Fruit fly (Drosophila melanogaster) whole organism, embryonic: Measurements from ENCODE around the gene CG14105.

Source experiments
- Asciz ChIP-seq: fragments of 200-800 bp; sonication (Bioruptor generic); optimal IDR thresholded peaks from 2 replicates; lab custom pipeline; 2017; ENCODE audit warnings: missing biosample characterization, mild to moderate bottlenecking, missing genetic modification characterization, missing genetic modification reagents
- Awh ChIP-seq: fragments of 200-800 bp; sonication (Bioruptor generic); IDR thresholded peaks from 2 replicates; pipeline ENCODE4, ENCODE4 v1.3.6; 2022; ENCODE audit warnings: missing biosample characterization, missing genetic modification characterization
- CG10431 ChIP-seq: fragments of 200-800 bp; sonication (Bioruptor generic); optimal IDR thresholded peaks from 3 replicates; lab custom pipeline; 2018; ENCODE audit warnings: missing biosample characterization, mild to moderate bottlenecking, missing genetic modification characterization
- CG11456 ChIP-seq: fragments of 200-800 bp; sonication (Bioruptor generic); IDR thresholded peaks from 3 replicates; pipeline ENCODE4 v1.3.6; 2022; ENCODE audit warnings: missing biosample characterization, missing genetic modification characterization
- CG12659 ChIP-seq: fragments of 200-800 bp; sonication (Bioruptor generic); optimal IDR thresholded peaks from 3 replicates; lab custom pipeline; 2017; ENCODE audit warnings: mild to moderate bottlenecking, missing biosample characterization, missing genetic modification reagents, missing genetic modification characterization
- CG16863 ChIP-seq: fragments of 200-800 bp; sonication (Bioruptor generic); optimal IDR thresholded peaks from 3 replicates; lab custom pipeline; 2016; ENCODE audit warnings: missing biosample characterization, missing genetic modification characterization
- CG17361 ChIP-seq: fragments of 200-800 bp; sonication (Bioruptor generic); IDR thresholded peaks from 3 replicates; pipeline ENCODE4 v1.3.6; 2022; ENCODE audit warnings: missing biosample characterization, missing genetic modification characterization
- CG17568 ChIP-seq: fragments of 200-800 bp; sonication (Bioruptor generic); optimal IDR thresholded peaks from 2 replicates; lab custom pipeline; 2018; ENCODE audit warnings: missing biosample characterization, mild to moderate bottlenecking, missing genetic modification characterization, moderate library complexity
- CG2199 ChIP-seq: fragments of 200-800 bp; sonication (Bioruptor generic); IDR thresholded peaks from 3 replicates; pipeline ENCODE4 v1.3.6; 2022; ENCODE audit warnings: missing biosample characterization, missing genetic modification characterization
- CG30431 ChIP-seq: fragments of 200-800 bp; sonication (Bioruptor generic); optimal IDR thresholded peaks from 2 replicates; lab custom pipeline; 2017; ENCODE audit warnings: missing biosample characterization, missing genetic modification characterization
- CG31441 ChIP-seq: fragments of 200-800 bp; sonication (Bioruptor generic); IDR thresholded peaks from 2 replicates; pipeline ENCODE4 v1.3.6; 2022; ENCODE audit warnings: missing biosample characterization, missing genetic modification characterization
- CG3407 ChIP-seq: fragments of 200-800 bp; sonication (Bioruptor generic); optimal IDR thresholded peaks from 2 replicates; lab custom pipeline; 2018; ENCODE audit warnings: missing biosample characterization, mild to moderate bottlenecking, missing genetic modification characterization
- CG3995 ChIP-seq: fragments of 200-800 bp; sonication (Bioruptor generic); optimal IDR thresholded peaks from 3 replicates; lab custom pipeline; 2016; ENCODE audit warnings: missing biosample characterization, missing genetic modification characterization
- CG42726 ChIP-seq: fragments of 200-800 bp; sonication (Bioruptor generic); IDR thresholded peaks from 2 replicates; pipeline ENCODE4 v1.3.6; 2022; ENCODE audit warnings: missing biosample characterization, missing genetic modification characterization; ENCODE audit not compliant: partially characterized antibody
- CG4617 ChIP-seq: fragments of 200-800 bp; sonication (Bioruptor generic); optimal IDR thresholded peaks from 3 replicates; lab custom pipeline; 2016; ENCODE audit warnings: missing biosample characterization, missing genetic modification characterization, borderline replicate concordance
- CG6654 ChIP-seq: fragments of 200-800 bp; sonication (Bioruptor generic); optimal IDR thresholded peaks from 2 replicates; lab custom pipeline; 2017; ENCODE audit warnings: missing biosample characterization, mild to moderate bottlenecking, missing genetic modification characterization
- CG6854 ChIP-seq: fragments of 200-800 bp; sonication (Bioruptor generic); optimal IDR thresholded peaks from 3 replicates; lab custom pipeline; 2017; ENCODE audit warnings: missing biosample characterization, mild to moderate bottlenecking, missing genetic modification characterization
- CkIIα-i1 ChIP-seq: fragments of 200-800 bp; sonication (Bioruptor generic); IDR thresholded peaks from 2 replicates; pipeline ENCODE4 v1.3.6; 2022; ENCODE audit warnings: missing biosample characterization, missing genetic modification characterization
- Dad ChIP-seq: fragments of 200-800 bp; sonication (Bioruptor generic); optimal IDR thresholded peaks from 3 replicates; lab custom pipeline; 2016; ENCODE audit warnings: missing biosample characterization, missing genetic modification characterization
- Dip3 ChIP-seq: fragments of 200-800 bp; sonication (Bioruptor generic); optimal IDR thresholded peaks from 3 replicates; lab custom pipeline; 2016; ENCODE audit warnings: missing biosample characterization, missing genetic modification characterization
- Ets65A ChIP-seq: fragments of 200-800 bp; sonication (Bioruptor generic); peaks from one replicate; lab custom pipeline; 2016; ENCODE audit warnings: missing biosample characterization, missing genetic modification characterization
- Hmx ChIP-seq: fragments of 200-800 bp; sonication (Bioruptor generic); optimal IDR thresholded peaks from 2 replicates; lab custom pipeline; 2016; ENCODE audit warnings: missing biosample characterization, missing genetic modification characterization
- Lhr ChIP-seq: fragments of 200-800 bp; sonication (Bioruptor generic); optimal IDR thresholded peaks from 3 replicates; lab custom pipeline; 2017; ENCODE audit warnings: mild to moderate bottlenecking, missing biosample characterization, missing genetic modification reagents, missing genetic modification characterization
- Mad ChIP-seq: fragments of 200-800 bp; sonication (Bioruptor generic); optimal IDR thresholded peaks from 2 replicates; lab custom pipeline; 2016; ENCODE audit warnings: missing biosample characterization, missing genetic modification characterization
- Med ChIP-seq: fragments of 200-800 bp; sonication (Bioruptor generic); peaks from one replicate; lab custom pipeline; 2016; ENCODE audit warnings: missing biosample characterization, missing genetic modification characterization, mild to moderate bottlenecking, inconsistent platforms, moderate library complexity
- Nf-YC ChIP-seq: fragments of 200-800 bp; optimal IDR thresholded peaks from 3 replicates; lab custom pipeline; 2019; ENCODE audit warnings: missing biosample characterization, mild to moderate bottlenecking, missing genetic modification characterization, moderate library complexity
- Ravus ChIP-seq: fragments of 200-800 bp; sonication (Bioruptor generic); IDR thresholded peaks from 2 replicates; pipeline ENCODE4 v1.3.6; 2022; ENCODE audit warnings: missing biosample characterization, missing genetic modification characterization
- Six4 ChIP-seq: fragments of 200-800 bp; sonication (Bioruptor generic); optimal IDR thresholded peaks from 2 replicates; lab custom pipeline; 2016; ENCODE audit warnings: missing biosample characterization, missing genetic modification characterization
- Sox102F ChIP-seq: fragments of 200-800 bp; sonication (Bioruptor generic); optimal IDR thresholded peaks from 2 replicates; lab custom pipeline; 2018; ENCODE audit warnings: missing biosample characterization, mild to moderate bottlenecking, missing genetic modification characterization, moderate library complexity
- Xrp1 ChIP-seq: fragments of 200-800 bp; sonication (Bioruptor generic); IDR thresholded peaks from 2 replicates; pipeline ENCODE4 v1.3.6; 2022; ENCODE audit warnings: missing biosample characterization, missing genetic modification characterization
- al ChIP-seq: fragments of 200-800 bp; sonication (Bioruptor generic); IDR thresholded peaks from 2 replicates; pipeline ENCODE4 v1.3.6; 2022; ENCODE audit warnings: missing biosample characterization, missing genetic modification characterization
- ash1 ChIP-seq: fragments of 200-800 bp; sonication (Bioruptor generic); optimal IDR thresholded peaks from 2 replicates; lab custom pipeline; 2018; ENCODE audit warnings: missing biosample characterization, mild to moderate bottlenecking, missing genetic modification characterization
- bbx ChIP-seq: fragments of 200-800 bp; sonication (Bioruptor generic); IDR thresholded peaks from 2 replicates; pipeline ENCODE4 v1.3.6; 2022; ENCODE audit warnings: missing biosample characterization, missing genetic modification characterization; ENCODE audit not compliant: partially characterized antibody
- cwo ChIP-seq: fragments of 200-800 bp; sonication (Bioruptor generic); optimal IDR thresholded peaks from 3 replicates; lab custom pipeline; 2017; ENCODE audit warnings: missing biosample characterization, missing genetic modification characterization, mild to moderate bottlenecking, moderate library complexity, missing genetic modification reagents
- ewg ChIP-seq: fragments of 200-800 bp; sonication (Bioruptor generic); optimal IDR thresholded peaks from 3 replicates; lab custom pipeline; 2017; ENCODE audit warnings: mild to moderate bottlenecking, missing biosample characterization, missing genetic modification reagents, missing genetic modification characterization
- fd102C ChIP-seq: fragments of 200-800 bp; sonication (Bioruptor generic); optimal IDR thresholded peaks from 2 replicates; lab custom pipeline; 2018; ENCODE audit warnings: missing biosample characterization, mild to moderate bottlenecking, missing genetic modification characterization, moderate library complexity
- fd64A ChIP-seq: fragments of 200-800 bp; sonication (Bioruptor generic); optimal IDR thresholded peaks from 3 replicates; lab custom pipeline; 2018; ENCODE audit warnings: missing biosample characterization, mild to moderate bottlenecking, missing genetic modification characterization
- fd96Cb ChIP-seq: fragments of 200-800 bp; sonication (Bioruptor generic); optimal IDR thresholded peaks from 2 replicates; lab custom pipeline; 2018; ENCODE audit warnings: missing biosample characterization, mild to moderate bottlenecking, missing genetic modification characterization, moderate library complexity
- ftz-f1 ChIP-seq: fragments of 200-800 bp; sonication (Bioruptor generic); optimal IDR thresholded peaks from 2 replicates; lab custom pipeline; 2016; ENCODE audit warnings: missing biosample characterization, missing genetic modification characterization
- gfzf ChIP-seq: fragments of 200-800 bp; sonication (Bioruptor generic); optimal IDR thresholded peaks from 2 replicates; lab custom pipeline; 2016; ENCODE audit warnings: missing biosample characterization, mild to moderate bottlenecking, missing genetic modification characterization, moderate library complexity
- ham ChIP-seq: fragments of 200-800 bp; sonication (Bioruptor generic); IDR thresholded peaks from 2 replicates; pipeline ENCODE4 v1.3.6; 2022; ENCODE audit warnings: missing biosample characterization, missing genetic modification characterization
- hbn ChIP-seq: fragments of 200-800 bp; sonication (Bioruptor generic); IDR thresholded peaks from 2 replicates; pipeline ENCODE4 v1.3.6; 2022; ENCODE audit warnings: missing biosample characterization, missing genetic modification characterization; ENCODE audit not compliant: partially characterized antibody
- ind ChIP-seq: fragments of 200-800 bp; sonication (Bioruptor generic); optimal IDR thresholded peaks from 3 replicates; lab custom pipeline; 2016; ENCODE audit warnings: missing biosample characterization, missing genetic modification characterization
- insv ChIP-seq, 2 experiments: fragments of 200-800 bp; sonication (Bioruptor generic); optimal IDR thresholded peaks; 3 replicates each; lab custom pipeline; 2016 to 2018; ENCODE audit warnings: missing biosample characterization in 2 of 2, missing genetic modification characterization in 2 of 2
- jigr1 ChIP-seq: fragments of 200-800 bp; sonication (Bioruptor generic); IDR thresholded peaks from 3 replicates; pipeline ENCODE4 v1.3.6; 2022; ENCODE audit warnings: missing biosample characterization, missing genetic modification characterization
- mam ChIP-seq: fragments of 200-800 bp; sonication (Bioruptor generic); optimal IDR thresholded peaks from 3 replicates; lab custom pipeline; 2016; ENCODE audit warnings: missing biosample characterization, missing genetic modification characterization
- prd ChIP-seq, 3 experiments: fragments of >200 bp in 2 of 3; fragments of 200-800 bp in 1 of 3; sonication (Bioruptor generic) in 1 of 3; optimal IDR thresholded peaks in 2 of 3; IDR thresholded peaks in 1 of 3; 2 replicates in 2 of 3; 3 replicates in 1 of 3; pipeline versions ENCODE4 v1.3.6 to Lab custom; 2017 to 2022; ENCODE audit warnings: missing biosample characterization in 1 of 3, missing genetic modification characterization in 1 of 3
- tap ChIP-seq: fragments of 200-800 bp; optimal IDR thresholded peaks from 3 replicates; lab custom pipeline; 2019; ENCODE audit warnings: missing biosample characterization, mild to moderate bottlenecking, missing genetic modification characterization, moderate library complexity
- unpg ChIP-seq: fragments of 200-800 bp; sonication (Bioruptor generic); optimal IDR thresholded peaks from 3 replicates; lab custom pipeline; 2018; ENCODE audit warnings: missing biosample characterization, mild to moderate bottlenecking, missing genetic modification characterization, moderate library complexity
- zf30C ChIP-seq: fragments of 200-800 bp; sonication (Bioruptor generic); optimal IDR thresholded peaks from 3 replicates; lab custom pipeline; 2018; ENCODE audit warnings: missing biosample characterization, mild to moderate bottlenecking, missing genetic modification characterization

The CG14105 gene

dm6 chr3L:13410999-13411398 is 15.5 kb downstream of the CG14105 start (continued):
- peak; percentile 63 for TF ChIP-seq Lhr (GFP tag; lab: Kevin White, UChicago)
- TF ChIP-seq CG6654 (GFP tag; lab: Kevin White, UChicago), result no peak
- TF ChIP-seq Asciz, result no peak
- peak; percentile 14 for TF ChIP-seq Mad (GFP tag; lab: Kevin White, UChicago)
- peak; percentile 51 for TF ChIP-seq fd102C (GFP tag; lab: Kevin White, UChicago)
- no peak for TF ChIP-seq tap
- TF ChIP-seq CG6854 (GFP tag; lab: Kevin White, UChicago), result no peak
- TF ChIP-seq Ravus, result no peak
- peak; percentile 7 for TF ChIP-seq gfzf (GFP tag; lab: Kevin White, UChicago)
- TF ChIP-seq CG3995 (GFP tag; lab: Kevin White, UChicago), result peak; percentile 77
- no peak for TF ChIP-seq CkIIα-i1 (GFP tag; lab: Robert Waterston, UW)
- TF ChIP-seq Sox102F (GFP tag; lab: Kevin White, UChicago), result peak; percentile 39
- TF ChIP-seq ind (GFP tag; lab: Kevin White, UChicago), result peak; percentile 33
- TF ChIP-seq cwo, result no peak
- peak; percentile 13 for TF ChIP-seq unpg (GFP tag; lab: Kevin White, UChicago)
- TF ChIP-seq Xrp1 (GFP tag; lab: Robert Waterston, UW), result no peak
- TF ChIP-seq prd (optimal IDR thresholded peaks at IDR 0.05; lab: Kevin White, UChicago), result no peak
- no peak for TF ChIP-seq prd (GFP tag; IDR thresholded peaks at IDR 0.05; lab: Robert Waterston, UW)
- TF ChIP-seq CG10431 (GFP tag; lab: Kevin White, UChicago), result no peak
- peak; percentile 42; the same call in 2 of the 3 replicates for TF ChIP-seq CG17361
- TF ChIP-seq Ets65A, result peak; percentile 70
- no peak for TF ChIP-seq fd96Cb (tag; lab: Kevin White, UChicago)
- TF ChIP-seq insv (GFP tag; optimal IDR thresholded peaks at IDR 0.05; lab: Kevin White, UChicago), result peak in 1 of 2 experiments; percentile 99
- TF ChIP-seq zf30C (GFP tag; lab: Kevin White, UChicago), result no peak
- no peak for TF ChIP-seq al
- no peak for TF ChIP-seq ash1 (GFP tag; lab: Kevin White, UChicago)
- no peak for TF ChIP-seq CG17568
- no peak; the same call in 1 of the 2 replicates for TF ChIP-seq CG42726 (GFP tag; lab: Robert Waterston, UW)
- no peak for TF ChIP-seq CG30431
- no peak for TF ChIP-seq ftz-f1
- TF ChIP-seq CG2199 (GFP tag; lab: Robert Waterston, UW), result peak; percentile 65; the same call in 1 of the 3 replicates
- TF ChIP-seq fd64A (GFP tag; lab: Kevin White, UChicago), result no peak
- no peak for TF ChIP-seq hbn (GFP tag; lab: Robert Waterston, UW)
- TF ChIP-seq Nf-YC (tag; lab: Kevin White, UChicago), result peak; percentile 8
- peak; percentile 90 for TF ChIP-seq Med (GFP tag; lab: Kevin White, UChicago)
- no peak for TF ChIP-seq ewg (GFP tag; lab: Kevin White, UChicago)
- TF ChIP-seq Awh (GFP tag; lab: Robert Waterston, UW), result no peak
- peak; percentile 8 for TF ChIP-seq CG16863 (GFP tag; lab: Kevin White, UChicago)
- no peak for TF ChIP-seq bbx (GFP tag; lab: Robert Waterston, UW)
- peak; percentile 83 for TF ChIP-seq CG11456
- peak; percentile 43 for TF ChIP-seq mam
- TF ChIP-seq CG31441 (GFP tag; lab: Robert Waterston, UW), result no peak
- TF ChIP-seq jigr1 (GFP tag; lab: Robert Waterston, UW), result no peak
- TF ChIP-seq Hmx (GFP tag; lab: Kevin White, UChicago), result no peak
- TF ChIP-seq CG12659, result no peak
- TF ChIP-seq ham (GFP tag; lab: Robert Waterston, UW), result no peak
- TF ChIP-seq Dip3 (GFP tag; lab: Kevin White, UChicago), result peak; percentile 14
- TF ChIP-seq Six4, result no peak
- no peak for TF ChIP-seq Dad
- peak; percentile 27 for TF ChIP-seq CG4617
- no peak for TF ChIP-seq CG3407 (GFP tag; lab: Kevin White, UChicago)
